Worm (Caenorhabditis elegans) whole organism, L3 larva: ENCODE data around the gene fbxb-76.

Source experiments
- R02D3.7 ChIP-seq: fragments of 150-350 bp; optimal IDR thresholded peaks from 2 replicates; lab custom pipeline; 2014; ENCODE audit warnings: missing biosample characterization, missing genetic modification characterization
- ceh-82 ChIP-seq: fragments of 150-350 bp; optimal IDR thresholded peaks from 2 replicates; lab custom pipeline; 2014; ENCODE audit warnings: missing biosample characterization, missing genetic modification characterization
- ceh-9 ChIP-seq: sonication (generic microtip); optimal IDR thresholded peaks from 2 replicates; lab custom pipeline; 2018; ENCODE audit warnings: missing biosample characterization, missing genetic modification characterization
- jun-1 ChIP-seq: fragments of 150-350 bp; optimal IDR thresholded peaks from 2 replicates; lab custom pipeline; 2014; ENCODE audit warnings: missing biosample characterization, missing genetic modification reagents, missing genetic modification characterization
- pha-4 ChIP-seq: fragments of 150-350 bp; optimal IDR thresholded peaks from 2 replicates; lab custom pipeline; 2014; ENCODE audit warnings: missing biosample characterization, missing genetic modification reagents, missing genetic modification characterization
- snpc-4 ChIP-seq: fragments of 150-350 bp; optimal IDR thresholded peaks from 2 replicates; lab custom pipeline; 2014; ENCODE audit warnings: missing biosample characterization, missing genetic modification characterization

ce11 chrIV:11424830-11425229 is 45.7 kb upstream of the fbxb-76 start, which contains the start of gene F22B3.8:
- TF ChIP-seq pha-4 (tag; lab: Kevin White, UChicago) = no peak
- no peak for TF ChIP-seq R02D3.7 (tag; lab: Kevin White, UChicago)
- TF ChIP-seq jun-1 = no peak
- no peak for TF ChIP-seq snpc-4 (tag; lab: Kevin White, UChicago)
- TF ChIP-seq ceh-82 (tag; lab: Kevin White, UChicago) = no peak
- TF ChIP-seq ceh-9 = no peak
